Worm (Caenorhabditis elegans): ENCODE measurements around the gene marb-1.
"Not testable (repeated sequence)": the region's sequence is repeated elsewhere in the genome, so short reads cannot be mapped to it uniquely, and the experiment has no call there.

Gene marb-1

ce11 chrIV:12193338-12193737, 15.5 kb downstream of the marb-1 start:
- no peak for TF ChIP-seq dpl-1 (GFP tag; optimal IDR thresholded peaks at IDR 0.05)
- no peak for TF ChIP-seq aha-1 (tag)
- no peak for TF ChIP-seq spr-1 (tag; optimal IDR thresholded peaks at IDR 0.05)
- TF ChIP-seq ceh-32 (tag; optimal IDR thresholded peaks at IDR 0.05; ENCODE audit: poor library complexity) = no peak
- no peak for TF ChIP-seq skn-1 (tag; optimal IDR thresholded peaks at IDR 0.05)
- TF ChIP-seq lir-3 (tag; optimal IDR thresholded peaks at IDR 0.05) = no peak
- TF ChIP-seq dmd-6 (GFP tag; IDR thresholded peaks at IDR 0.05) = no peak
- no peak for TF ChIP-seq mxl-2 (GFP tag; conservative IDR thresholded peaks at IDR 0.05)
- no peak for TF ChIP-seq ama-1 (optimal IDR thresholded peaks at IDR 0.05)
- TF ChIP-seq mxl-3 (GFP tag; optimal IDR thresholded peaks at IDR 0.05) = no peak
- TF ChIP-seq nhr-41 (GFP tag; IDR thresholded peaks at IDR 0.05) = no peak
- TF ChIP-seq daf-12 (tag; optimal IDR thresholded peaks at IDR 0.05) = no peak
- no peak for TF ChIP-seq hlh-11 (tag; optimal IDR thresholded peaks at IDR 0.05)
- no peak for TF ChIP-seq rbr-2 (tag; optimal IDR thresholded peaks at IDR 0.05)

- TF ChIP-seq lin-15B (tag; optimal IDR thresholded peaks at IDR 0.05) (no peak), unc-62 (GFP tag; optimal IDR thresholded peaks at IDR 0.05 in 1 of 2) (peak in 1 of 2 experiments; percentile 98), unc-62 (tag; optimal IDR thresholded peaks at IDR 0.05) (no peak), dmd-8 (GFP tag; IDR thresholded peaks at IDR 0.05) (no peak), aha-1 (tag) (peak; percentile 25)
Measured at ce11 chrIV:12192104-12192763, 16.6 kb downstream of the marb-1 start.

ce11 chrIV:12178235-12178634, 30.6 kb downstream of the marb-1 start, which contains the start of gene nlr-1:
Gene nlr-1, minus strand, starts transcription at chrIV:12178335.
- not testable (repeated sequence) for TF ChIP-seq daf-12 (tag; optimal IDR thresholded peaks at IDR 0.05); dve-1 (tag; optimal IDR thresholded peaks at IDR 0.05; ENCODE audit: insufficient read depth); vab-7 (GFP tag; IDR thresholded peaks at IDR 0.05)

ce11 chrIV:12170396-12170795, 38.4 kb downstream of the marb-1 start:
- TF ChIP-seq madf-5 (GFP tag; IDR thresholded peaks at IDR 0.05) = peak in 1 of 2 experiments; percentile 78; a peak in 2 of 4 replicates
- TF ChIP-seq lim-7 (GFP tag; IDR thresholded peaks at IDR 0.05) = 0 out of 2 replicates have a peak, but pooled peaks have one; percentile 40

- TF ChIP-seq tra-1 (GFP tag; IDR thresholded peaks at IDR 0.05) (no peak), ama-1 (optimal IDR thresholded peaks at IDR 0.05) (no peak)
Measured at ce11 chrIV:12167944-12168343, 40.9 kb downstream of the marb-1 start, which contains the start of gene F20B10.3. Gene F20B10.3, plus strand, starts transcription at chrIV:12168244.

- TF ChIP-seq hlh-11 (tag; optimal IDR thresholded peaks at IDR 0.05) (peak; percentile 5), daf-16 (GFP tag; optimal IDR thresholded peaks at IDR 0.05) (no peak), daf-16 (tag; optimal IDR thresholded peaks at IDR 0.05) (peak; percentile 14), dmd-6 (GFP tag; IDR thresholded peaks at IDR 0.05) (peak; percentile 24; the same call in 1 of the 2 replicates), nhr-28 (tag; optimal IDR thresholded peaks at IDR 0.05) (peak; percentile 28), ztf-7 (tag; optimal IDR thresholded peaks at IDR 0.05) (no peak), aha-1 (tag) (peak; percentile 55), mep-1 (tag; optimal IDR thresholded peaks at IDR 0.05) (no peak), pqm-1 (tag; optimal IDR thresholded peaks at IDR 0.05) (peak; percentile 13)
Measured at ce11 chrIV:12165432-12166078, 43.3 kb downstream of the marb-1 start.

- TF ChIP-seq ceh-20 (GFP tag; IDR thresholded peaks at IDR 0.05) (no peak), aha-1 (tag) (peak; percentile 94), lim-7 (GFP tag; IDR thresholded peaks at IDR 0.05) (no peak)
Measured at ce11 chrIV:12162732-12163131, 46.1 kb downstream of the marb-1 start.
